Worm (Caenorhabditis elegans): Measurements from ENCODE around the gene rrp-1.

DNA sequence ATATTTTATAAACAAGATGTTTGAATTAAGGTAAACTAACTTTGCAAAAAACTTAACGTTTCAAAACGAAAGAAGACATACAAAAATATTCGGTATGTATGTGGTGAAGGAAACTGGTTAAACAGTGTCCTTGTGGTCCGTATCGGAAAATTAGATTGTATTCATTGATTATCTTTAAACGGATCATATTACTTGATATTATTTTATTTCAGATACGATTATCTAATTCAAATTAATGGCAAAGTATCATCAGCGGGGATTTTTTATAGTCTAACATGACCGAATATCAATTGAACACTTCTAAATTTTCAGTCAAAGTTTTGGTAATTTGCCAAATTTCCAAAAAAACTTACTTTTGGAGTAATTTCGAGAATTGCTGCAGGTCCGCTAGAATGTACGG is 24.7 kb upstream of the rrp-1 start, which contains the start of gene C47E12.13:
- no peak for TF ChIP-seq tab-1 (GFP tag; IDR thresholded peaks at IDR 0.05)
- no peak for TF ChIP-seq flt-1 (GFP tag; IDR thresholded peaks at IDR 0.05)
- TF ChIP-seq klf-2 (GFP tag; conservative IDR thresholded peaks at IDR 0.05) = no peak
- TF ChIP-seq T22C8.4 (GFP tag; IDR thresholded peaks at IDR 0.05) = no peak
